Worm (Caenorhabditis elegans) whole organism, late embryonic: Measurements from ENCODE around the gene W03D2.9.
A peak's percentile ranks its signal among the peaks of the same experiment; 100 is the strongest.

Source experiments
- C38D4.7 ChIP-seq: fragments of 200-800 bp; sonication (Bioruptor generic); optimal IDR thresholded peaks from 2 replicates; lab custom pipeline; 2018; ENCODE audit warnings: mild to moderate bottlenecking, missing genetic modification characterization, moderate library complexity, missing compliant biosample characterization
- K02D7.2 ChIP-seq: sonication (generic microtip); optimal IDR thresholded peaks from 2 replicates; lab custom pipeline; 2017; ENCODE audit warnings: mild to moderate bottlenecking, missing genetic modification characterization, missing compliant biosample characterization
- K09A11.1 ChIP-seq: sonication (generic microtip); optimal IDR thresholded peaks from 2 replicates; lab custom pipeline; 2017; ENCODE audit warnings: antibody characterized with exemption, mild to moderate bottlenecking, missing genetic modification characterization, missing compliant biosample characterization; ENCODE audit not compliant: insufficient read depth
- Y22D7AL.16 ChIP-seq: sonication (generic microtip); optimal IDR thresholded peaks from 2 replicates; lab custom pipeline; 2016; ENCODE audit warnings: missing genetic modification characterization, missing compliant biosample characterization
- ahr-1 ChIP-seq: sonication (generic microtip); optimal IDR thresholded peaks from 2 replicates; lab custom pipeline; 2016; ENCODE audit warnings: missing genetic modification characterization, missing compliant biosample characterization
- ceh-14 ChIP-seq: sonication (generic microtip); optimal IDR thresholded peaks from 2 replicates; lab custom pipeline; 2016; ENCODE audit warnings: missing genotype, missing genetic modification characterization, missing compliant biosample characterization
- ceh-2 ChIP-seq: sonication (generic microtip); optimal IDR thresholded peaks from 2 replicates; lab custom pipeline; 2016; ENCODE audit warnings: missing genotype, missing genetic modification characterization, missing compliant biosample characterization
- ceh-22 ChIP-seq: sonication (generic microtip); optimal IDR thresholded peaks from 2 replicates; lab custom pipeline; 2017; ENCODE audit warnings: missing biosample characterization, missing genetic modification characterization
- ceh-24 ChIP-seq: sonication (generic microtip); optimal IDR thresholded peaks from 2 replicates; lab custom pipeline; 2016; ENCODE audit warnings: mild to moderate bottlenecking, missing genetic modification characterization, missing compliant biosample characterization
- ceh-31 ChIP-seq: sonication (generic microtip); optimal IDR thresholded peaks from 2 replicates; lab custom pipeline; 2016; ENCODE audit warnings: missing genetic modification characterization, missing compliant biosample characterization
- ceh-34 ChIP-seq: sonication (generic microtip); optimal IDR thresholded peaks from 2 replicates; lab custom pipeline; 2016; ENCODE audit warnings: mild to moderate bottlenecking, missing genetic modification characterization, missing compliant biosample characterization
- ceh-45 ChIP-seq: fragments of 200-800 bp; sonication (Bioruptor generic); IDR thresholded peaks from 2 replicates; pipeline ENCODE4 v1.3.6; 2022; ENCODE audit warnings: missing genetic modification reagents, missing genetic modification characterization, missing compliant biosample characterization
- ceh-48 ChIP-seq: sonication (generic microtip); optimal IDR thresholded peaks from 2 replicates; lab custom pipeline; 2016; ENCODE audit warnings: missing genetic modification characterization, inconsistent platforms, missing compliant biosample characterization
- ceh-6 ChIP-seq: fragments of 200-800 bp; sonication (Bioruptor generic); optimal IDR thresholded peaks from 2 replicates; lab custom pipeline; 2018; ENCODE audit warnings: mild to moderate bottlenecking, missing genetic modification characterization, missing compliant biosample characterization
- ceh-9 ChIP-seq: sonication (generic microtip); optimal IDR thresholded peaks from 2 replicates; lab custom pipeline; 2016; ENCODE audit warnings: mild to moderate bottlenecking, missing genetic modification characterization, inconsistent platforms, missing compliant biosample characterization
- dmd-4 ChIP-seq: sonication (generic microtip); optimal IDR thresholded peaks from 2 replicates; lab custom pipeline; 2016; ENCODE audit warnings: borderline replicate concordance, missing genetic modification characterization, missing compliant biosample characterization
- elt-4 ChIP-seq: sonication (generic microtip); optimal IDR thresholded peaks from 2 replicates; lab custom pipeline; 2016; ENCODE audit warnings: missing genetic modification characterization, missing compliant biosample characterization
- ets-4 ChIP-seq: sonication (generic microtip); optimal IDR thresholded peaks from 2 replicates; lab custom pipeline; 2016; ENCODE audit warnings: missing genetic modification characterization, missing compliant biosample characterization
- fax-1 ChIP-seq: sonication (generic microtip); optimal IDR thresholded peaks from 2 replicates; lab custom pipeline; 2016; ENCODE audit warnings: missing genotype, missing genetic modification characterization, missing compliant biosample characterization
- gmeb-2 ChIP-seq: sonication (generic microtip); optimal IDR thresholded peaks from 2 replicates; lab custom pipeline; 2016; ENCODE audit warnings: missing genetic modification characterization, inconsistent platforms, missing compliant biosample characterization
- hlh-13 ChIP-seq: fragments of 200-800 bp; sonication (Bioruptor generic); optimal IDR thresholded peaks from 2 replicates; lab custom pipeline; 2018; ENCODE audit warnings: mild to moderate bottlenecking, missing genetic modification characterization, missing compliant biosample characterization
- hlh-15 ChIP-seq: sonication (generic microtip); optimal IDR thresholded peaks from 2 replicates; lab custom pipeline; 2016; ENCODE audit warnings: missing genetic modification characterization, missing compliant biosample characterization
- hlh-30 ChIP-seq: sonication (generic microtip); optimal IDR thresholded peaks from 2 replicates; lab custom pipeline; 2017; ENCODE audit warnings: antibody characterized with exemption, missing genetic modification characterization, missing compliant biosample characterization; ENCODE audit not compliant: insufficient read depth
- hlh-6 ChIP-seq: sonication (generic microtip); optimal IDR thresholded peaks from 2 replicates; lab custom pipeline; 2016; ENCODE audit warnings: missing genotype, missing genetic modification characterization, missing compliant biosample characterization
- lim-6 ChIP-seq: sonication (generic microtip); optimal IDR thresholded peaks from 2 replicates; lab custom pipeline; 2016; ENCODE audit warnings: missing genetic modification characterization, missing compliant biosample characterization
- lin-11 ChIP-seq: fragments of 200-800 bp; sonication (Bioruptor generic); optimal IDR thresholded peaks from 2 replicates; lab custom pipeline; 2018; ENCODE audit warnings: mild to moderate bottlenecking, missing genetic modification characterization, missing compliant biosample characterization
- madf-2 ChIP-seq: sonication (generic microtip); optimal IDR thresholded peaks from 2 replicates; lab custom pipeline; 2017; ENCODE audit warnings: missing genetic modification characterization, missing compliant biosample characterization
- mec-3 ChIP-seq: sonication (generic microtip); optimal IDR thresholded peaks from 2 replicates; lab custom pipeline; 2016; ENCODE audit warnings: borderline replicate concordance, missing genetic modification characterization, missing compliant biosample characterization
- nfya-1 ChIP-seq: sonication (generic microtip); optimal IDR thresholded peaks from 2 replicates; lab custom pipeline; 2017; ENCODE audit warnings: missing genetic modification characterization, mild to moderate bottlenecking, missing compliant biosample characterization, antibody characterized with exemption, moderate library complexity
- nhr-11 ChIP-seq: fragments of 150-350 bp; optimal IDR thresholded peaks from 2 replicates; lab custom pipeline; 2014; ENCODE audit warnings: missing biosample characterization, missing genetic modification characterization
- nhr-232 ChIP-seq: sonication (generic microtip); optimal IDR thresholded peaks from 2 replicates; lab custom pipeline; 2016; ENCODE audit warnings: missing genetic modification characterization, missing compliant biosample characterization
- npax-4 ChIP-seq: sonication (generic microtip); optimal IDR thresholded peaks from 2 replicates; lab custom pipeline; 2016; ENCODE audit warnings: missing genetic modification characterization, missing compliant biosample characterization
- pag-3 ChIP-seq: sonication (generic microtip); optimal IDR thresholded peaks from 2 replicates; lab custom pipeline; 2016; ENCODE audit warnings: missing compliant biosample characterization, missing genetic modification characterization, borderline replicate concordance
- pha-4 ChIP-seq: fragments of 150-350 bp; optimal IDR thresholded peaks from 2 replicates; lab custom pipeline; 2018; ENCODE audit warnings: missing biosample characterization, missing genetic modification reagents, missing genetic modification characterization
- pqm-1 ChIP-seq: sonication (generic microtip); optimal IDR thresholded peaks from 2 replicates; lab custom pipeline; 2016; ENCODE audit warnings: missing genetic modification characterization, missing compliant biosample characterization
- pros-1 ChIP-seq: fragments of 150-350 bp; optimal IDR thresholded peaks from 2 replicates; lab custom pipeline; 2014; ENCODE audit warnings: missing biosample characterization, missing genetic modification reagents, missing genetic modification characterization
- ref-2 ChIP-seq: sonication (generic microtip); optimal IDR thresholded peaks from 2 replicates; lab custom pipeline; 2016; ENCODE audit warnings: missing genetic modification characterization, missing compliant biosample characterization
- rnt-1 ChIP-seq: sonication (generic microtip); optimal IDR thresholded peaks from 2 replicates; lab custom pipeline; 2016; ENCODE audit warnings: missing genetic modification characterization, missing compliant biosample characterization
- sdc-2 ChIP-seq: sonication (generic microtip); optimal IDR thresholded peaks from 2 replicates; lab custom pipeline; 2016; ENCODE audit warnings: missing genotype, missing genetic modification characterization, missing compliant biosample characterization
- sox-2 ChIP-seq: fragments of 200-800 bp; sonication (Bioruptor generic); IDR thresholded peaks from 2 replicates; pipeline ENCODE4 v1.3.6; 2022; ENCODE audit warnings: missing genetic modification reagents, missing genetic modification characterization, missing compliant biosample characterization
- sox-4 ChIP-seq: sonication (generic microtip); optimal IDR thresholded peaks from 2 replicates; lab custom pipeline; 2017; ENCODE audit warnings: mild to moderate bottlenecking, missing genetic modification characterization, inconsistent platforms, missing compliant biosample characterization
- syd-9 ChIP-seq: sonication (generic microtip); optimal IDR thresholded peaks from 2 replicates; lab custom pipeline; 2016; ENCODE audit warnings: mild to moderate bottlenecking, missing genetic modification characterization, moderate library complexity, missing compliant biosample characterization
- tbx-2 ChIP-seq: sonication (generic microtip); optimal IDR thresholded peaks from 2 replicates; lab custom pipeline; 2016; ENCODE audit warnings: missing genetic modification characterization, missing compliant biosample characterization
- tbx-7 ChIP-seq: sonication (generic microtip); optimal IDR thresholded peaks from 2 replicates; lab custom pipeline; 2016; ENCODE audit warnings: missing genotype, missing genetic modification characterization, missing compliant biosample characterization
- unc-3 ChIP-seq, 2 experiments: fragments of 200-800 bp in 1 of 2; sonication (Bioruptor generic) in 1 of 2; sonication (generic microtip) in 1 of 2; conservative IDR thresholded peaks in 1 of 2; optimal IDR thresholded peaks in 1 of 2; 2 replicates each; pipeline versions ENCODE4 v1.3.6 to Lab custom; 2016 to 2022; ENCODE audit warnings: missing compliant biosample characterization in 2 of 2, missing genetic modification characterization in 2 of 2, missing genetic modification reagents in 1 of 2
- unc-42 ChIP-seq: sonication (generic microtip); optimal IDR thresholded peaks from 2 replicates; lab custom pipeline; 2016; ENCODE audit warnings: missing genotype, missing genetic modification characterization, missing compliant biosample characterization
- unc-55 ChIP-seq: sonication (generic microtip); optimal IDR thresholded peaks from 2 replicates; lab custom pipeline; 2017; ENCODE audit warnings: missing biosample characterization, missing genetic modification reagents, missing genetic modification characterization
- unc-86 ChIP-seq: sonication (generic microtip); optimal IDR thresholded peaks from 2 replicates; lab custom pipeline; 2016; ENCODE audit warnings: missing genetic modification characterization, missing compliant biosample characterization
- zip-5 ChIP-seq: sonication (generic microtip); optimal IDR thresholded peaks from 2 replicates; lab custom pipeline; 2016; ENCODE audit warnings: missing genetic modification characterization, missing compliant biosample characterization
- ztf-16 ChIP-seq: sonication (generic microtip); optimal IDR thresholded peaks from 2 replicates; lab custom pipeline; 2017; ENCODE audit warnings: missing genetic modification characterization, missing compliant biosample characterization

Gene W03D2.9

ce11 chrIV:4029288-4029687 lies 45.2 kb downstream of the W03D2.9 start:
- TF ChIP-seq elt-4 (tag; lab: Kevin White, UChicago): no peak
- TF ChIP-seq ceh-24 (tag; lab: Kevin White, UChicago): no peak
- TF ChIP-seq pag-3 (tag; lab: Kevin White, UChicago): no peak
- no peak for TF ChIP-seq sdc-2 (tag; lab: Kevin White, UChicago)
- no peak for TF ChIP-seq nhr-11 (tag; lab: Kevin White, UChicago)
- TF ChIP-seq tbx-7 (tag; lab: Kevin White, UChicago): no peak
- no peak for TF ChIP-seq gmeb-2 (tag; lab: Kevin White, UChicago)
- no peak for TF ChIP-seq syd-9 (tag; lab: Kevin White, UChicago)
- TF ChIP-seq Y22D7AL.16: no peak
- TF ChIP-seq pha-4 (tag; lab: Kevin White, UChicago): no peak
- no peak for TF ChIP-seq ceh-48 (tag; lab: Kevin White, UChicago)
- TF ChIP-seq ceh-22 (tag; lab: Kevin White, UChicago): no peak
- no peak for TF ChIP-seq madf-2 (tag; lab: Kevin White, UChicago)
- no peak for TF ChIP-seq ceh-9
- no peak for TF ChIP-seq fax-1 (tag; lab: Kevin White, UChicago)
- TF ChIP-seq ceh-34 (tag; lab: Kevin White, UChicago): no peak
- TF ChIP-seq rnt-1: no peak
- TF ChIP-seq dmd-4: no peak
- no peak for TF ChIP-seq C38D4.7 (GFP tag; lab: Kevin White, UChicago)
- TF ChIP-seq sox-4 (tag; lab: Kevin White, UChicago): no peak

ce11 chrIV:4028177-4028576 lies 46.3 kb downstream of the W03D2.9 start:
- TF ChIP-seq ceh-2 (no peak), unc-55 (peak; percentile 69), zip-5 (tag; lab: Kevin White, UChicago) (no peak), nhr-232 (tag; lab: Kevin White, UChicago) (no peak), C38D4.7 (GFP tag; lab: Kevin White, UChicago) (no peak), hlh-6 (tag; lab: Kevin White, UChicago) (no peak), mec-3 (tag; lab: Kevin White, UChicago) (no peak), ahr-1 (tag; lab: Kevin White, UChicago) (no peak), ceh-45 (no peak), unc-3 (GFP tag; conservative IDR thresholded peaks at IDR 0.05; lab: Robert Waterston, UW) (no peak), unc-3 (tag; optimal IDR thresholded peaks at IDR 0.05; lab: Kevin White, UChicago) (no peak), pha-4 (tag; lab: Kevin White, UChicago) (no peak), Y22D7AL.16 (no peak), syd-9 (tag; lab: Kevin White, UChicago) (peak; percentile 50), sdc-2 (tag; lab: Kevin White, UChicago) (peak; percentile 37), nhr-11 (tag; lab: Kevin White, UChicago) (no peak), pqm-1 (tag; lab: Kevin White, UChicago) (no peak), unc-42 (tag; lab: Kevin White, UChicago) (no peak), lim-6 (no peak), dmd-4 (peak; percentile 33), ceh-14 (tag; lab: Kevin White, UChicago) (no peak), hlh-15 (tag; lab: Kevin White, UChicago) (no peak), elt-4 (tag; lab: Kevin White, UChicago) (peak; percentile 56), unc-86 (no peak), tbx-2 (tag; lab: Kevin White, UChicago) (peak; percentile 66), npax-4 (tag; lab: Kevin White, UChicago) (no peak), ceh-31 (no peak), ceh-6 (GFP tag; lab: Kevin White, UChicago) (no peak), ets-4 (no peak), ztf-16 (no peak), K09A11.1 (tag; lab: Kevin White, UChicago) (no peak), lin-11 (tag; lab: Kevin White, UChicago) (no peak), sox-2 (GFP tag; lab: Robert Waterston, UW) (no peak), hlh-30 (tag; lab: Kevin White, UChicago) (no peak), nfya-1 (tag; lab: Kevin White, UChicago) (peak; percentile 8), K02D7.2 (tag; lab: Kevin White, UChicago) (no peak), pros-1 (peak; percentile 2), ceh-48 (tag; lab: Kevin White, UChicago) (no peak), hlh-13 (no peak), ref-2 (tag; lab: Kevin White, UChicago) (peak; percentile 18), ceh-9 (no peak)
